Worm (Caenorhabditis elegans): ENCODE results near the gene Y47D7A.7.

DNA sequence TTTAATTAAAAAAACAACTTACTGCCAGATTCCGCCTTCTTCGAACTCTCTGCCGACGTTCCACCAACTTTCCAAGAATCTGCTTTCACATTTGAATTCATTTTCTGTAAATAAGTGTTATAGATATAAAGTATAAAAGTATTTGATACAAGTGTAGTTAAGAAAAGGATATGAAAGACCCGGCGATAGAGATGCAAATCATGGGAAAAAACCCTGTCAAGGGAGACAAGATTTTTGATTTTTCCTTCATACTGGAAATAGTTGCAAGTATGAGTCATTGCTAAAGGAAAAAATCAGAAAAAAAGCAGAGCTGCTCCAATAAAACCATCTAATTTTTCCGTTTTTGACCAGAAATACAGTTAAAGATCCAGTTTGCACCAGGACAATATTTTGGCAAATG is 23.4 kb downstream of the Y47D7A.7 start, which contains the start of gene F13A2.3:
- TF ChIP-seq him-1 (tag; optimal IDR thresholded peaks at IDR 0.05) (no peak), W03F9.2 (tag; optimal IDR thresholded peaks at IDR 0.05) (no peak)
